Worm (Caenorhabditis elegans) whole organism, L4 larva: Measurements from ENCODE around the gene Y47D7A.15.

Source experiments
- F49E8.2 ChIP-seq: sonication (generic microtip); optimal IDR thresholded peaks from 2 replicates; lab custom pipeline; 2016; ENCODE audit warnings: missing compliant biosample characterization, mild to moderate bottlenecking, missing genetic modification characterization, borderline replicate concordance
- Y5F2A.4 ChIP-seq: fragments of 200-800 bp; sonication (Bioruptor generic); optimal IDR thresholded peaks from 2 replicates; lab custom pipeline; 2018; ENCODE audit warnings: mild to moderate bottlenecking, missing genetic modification characterization, missing compliant biosample characterization
- Y75B8A.6 ChIP-seq: fragments of 200-800 bp; sonication (Bioruptor generic); IDR thresholded peaks from 2 replicates; pipeline ENCODE4 v1.3.6; 2022; ENCODE audit warnings: missing genetic modification reagents, missing genetic modification characterization, missing compliant biosample characterization
- aha-1 ChIP-seq: fragments of 150-350 bp; peaks from one replicate; lab custom pipeline; 2014; ENCODE audit warnings: missing biosample characterization, missing genetic modification characterization
- arid-1 ChIP-seq: fragments of 200-800 bp; sonication (Bioruptor generic); conservative IDR thresholded peaks from 2 replicates; pipeline ENCODE4 v1.3.6; 2022; ENCODE audit warnings: missing genetic modification reagents, missing genetic modification characterization, missing compliant biosample characterization
- ceh-20 ChIP-seq: fragments of 200-800 bp; sonication (Bioruptor generic); IDR thresholded peaks from 2 replicates; pipeline ENCODE4 v1.3.6; 2022; ENCODE audit warnings: missing genetic modification reagents, missing genetic modification characterization, missing compliant biosample characterization
- ces-1 ChIP-seq: fragments of 150-350 bp; sonication (generic microtip); optimal IDR thresholded peaks from 4 replicates; lab custom pipeline; 2014; ENCODE audit warnings: missing biosample characterization, missing genetic modification reagents, missing genetic modification characterization
- daf-12 ChIP-seq: fragments of 150-350 bp; optimal IDR thresholded peaks from 2 replicates; lab custom pipeline; 2014; ENCODE audit warnings: missing biosample characterization, missing genetic modification reagents, missing genetic modification characterization
- daf-16 ChIP-seq, 3 experiments: sonication (generic microtip); optimal IDR thresholded peaks; 2 replicates each; lab custom pipeline; 2016 to 2017; ENCODE audit warnings: missing genetic modification characterization in 3 of 3, missing genetic modification reagents in 3 of 3, mild to moderate bottlenecking in 2 of 3, missing compliant biosample characterization in 2 of 3, missing biosample characterization in 1 of 3, moderate library complexity in 1 of 3
- egl-27 ChIP-seq: sonication (generic microtip); optimal IDR thresholded peaks from 3 replicates; lab custom pipeline; 2017; ENCODE audit warnings: missing biosample characterization, missing genetic modification reagents, missing genetic modification characterization
- egl-43 ChIP-seq: fragments of 200-800 bp; sonication (Bioruptor generic); IDR thresholded peaks from 2 replicates; pipeline ENCODE4 v1.3.6; 2022; ENCODE audit warnings: missing genetic modification reagents, missing genetic modification characterization, missing compliant biosample characterization
- hlh-11 ChIP-seq: fragments of 200-800 bp; sonication (Bioruptor generic); optimal IDR thresholded peaks from 2 replicates; lab custom pipeline; 2018; ENCODE audit warnings: mild to moderate bottlenecking, missing genetic modification characterization, missing compliant biosample characterization
- lim-7 ChIP-seq: fragments of 200-800 bp; sonication (Bioruptor generic); IDR thresholded peaks from 2 replicates; pipeline ENCODE4 v1.3.6; 2022; ENCODE audit warnings: missing genetic modification characterization, missing compliant biosample characterization
- lin-1 ChIP-seq: fragments of 200-800 bp; sonication (Bioruptor generic); IDR thresholded peaks from 2 replicates; pipeline ENCODE4 v1.3.6; 2022; ENCODE audit warnings: missing genetic modification reagents, missing genetic modification characterization, missing compliant biosample characterization
- lin-29 ChIP-seq: fragments of 200-800 bp; sonication (Bioruptor generic); IDR thresholded peaks from 2 replicates; pipeline ENCODE4 v1.3.6; 2022; ENCODE audit warnings: missing genetic modification reagents, missing genetic modification characterization, missing compliant biosample characterization
- lin-38 ChIP-seq: fragments of 200-800 bp; sonication (Bioruptor generic); IDR thresholded peaks from 2 replicates; pipeline ENCODE4 v1.3.6; 2022; ENCODE audit warnings: missing genetic modification reagents, missing genetic modification characterization, missing compliant biosample characterization
- madf-5 ChIP-seq, 2 experiments: fragments of 200-800 bp; sonication (Bioruptor generic); IDR thresholded peaks; 2 replicates each; pipeline ENCODE4 v1.3.6; 2022; ENCODE audit warnings: missing compliant biosample characterization in 2 of 2, missing genetic modification characterization in 2 of 2
- mep-1 ChIP-seq: fragments of 150-350 bp; sonication (generic microtip); optimal IDR thresholded peaks from 3 replicates; lab custom pipeline; 2014; ENCODE audit warnings: missing biosample characterization, missing genetic modification characterization
- mxl-3 ChIP-seq: fragments of 200-800 bp; sonication (Bioruptor generic); optimal IDR thresholded peaks from 2 replicates; lab custom pipeline; 2018; ENCODE audit warnings: mild to moderate bottlenecking, missing genetic modification characterization, missing compliant biosample characterization
- nhr-10 ChIP-seq: fragments of 150-350 bp; optimal IDR thresholded peaks from 2 replicates; lab custom pipeline; 2014; ENCODE audit warnings: missing biosample characterization, missing genetic modification characterization
- nhr-11 ChIP-seq: fragments of 150-350 bp; optimal IDR thresholded peaks from 2 replicates; lab custom pipeline; 2014; ENCODE audit warnings: missing biosample characterization, missing genetic modification characterization
- nhr-237 ChIP-seq: sonication (generic microtip); optimal IDR thresholded peaks from 2 replicates; lab custom pipeline; 2017; ENCODE audit warnings: missing biosample characterization, missing genetic modification characterization
- nhr-28 ChIP-seq: fragments of 150-350 bp; optimal IDR thresholded peaks from 2 replicates; lab custom pipeline; 2014; ENCODE audit warnings: missing biosample characterization, missing genetic modification characterization
- nhr-48 ChIP-seq: sonication (generic microtip); optimal IDR thresholded peaks from 2 replicates; lab custom pipeline; 2016; ENCODE audit warnings: mild to moderate bottlenecking, missing genetic modification characterization, missing compliant biosample characterization
- nhr-76 ChIP-seq: fragments of 150-350 bp; optimal IDR thresholded peaks from 2 replicates; lab custom pipeline; 2014; ENCODE audit warnings: missing biosample characterization, missing genetic modification characterization
- nhr-77 ChIP-seq: fragments of 150-350 bp; optimal IDR thresholded peaks from 2 replicates; lab custom pipeline; 2014; ENCODE audit warnings: missing biosample characterization, missing genetic modification characterization
- rbr-2 ChIP-seq: sonication (generic microtip); optimal IDR thresholded peaks from 2 replicates; lab custom pipeline; 2016; ENCODE audit warnings: missing genotype, missing genetic modification characterization, missing compliant biosample characterization
- sdz-12 ChIP-seq: fragments of 200-800 bp; sonication (Bioruptor generic); optimal IDR thresholded peaks from 2 replicates; lab custom pipeline; 2018; ENCODE audit warnings: mild to moderate bottlenecking, missing genetic modification characterization, missing compliant biosample characterization
- set-16 ChIP-seq: fragments of 200-800 bp; sonication (Bioruptor generic); IDR thresholded peaks from 2 replicates; pipeline ENCODE4 v1.3.6; 2022; ENCODE audit warnings: missing genetic modification reagents, missing genetic modification characterization, missing compliant biosample characterization
- spr-1 ChIP-seq: sonication (generic microtip); optimal IDR thresholded peaks from 2 replicates; lab custom pipeline; 2016; ENCODE audit warnings: mild to moderate bottlenecking, missing genetic modification characterization, missing compliant biosample characterization
- unc-130 ChIP-seq: sonication (generic microtip); optimal IDR thresholded peaks from 2 replicates; lab custom pipeline; 2016; ENCODE audit warnings: missing genetic modification reagents, missing genetic modification characterization, missing compliant biosample characterization
- unc-62 ChIP-seq, 3 experiments: fragments of 150-350 bp in 1 of 3; sonication (generic microtip); optimal IDR thresholded peaks in 2 of 3; peaks in 1 of 3; 1 replicate in 1 of 3; 2 replicates in 2 of 3; lab custom pipeline; 2014 to 2017; ENCODE audit warnings: missing biosample characterization in 3 of 3, missing genetic modification characterization in 3 of 3, missing genetic modification reagents in 3 of 3, missing genotype in 1 of 3
- zfp-3 ChIP-seq: fragments of 200-800 bp; sonication (Bioruptor generic); conservative IDR thresholded peaks from 2 replicates; pipeline ENCODE4 v1.3.6; 2022; ENCODE audit warnings: missing genetic modification reagents, missing genetic modification characterization, missing compliant biosample characterization
- ztf-11 ChIP-seq: fragments of 150-350 bp; optimal IDR thresholded peaks from 2 replicates; lab custom pipeline; 2014; ENCODE audit warnings: missing biosample characterization, missing genetic modification characterization
- ztf-7 ChIP-seq: fragments of 150-350 bp; optimal IDR thresholded peaks from 2 replicates; lab custom pipeline; 2014; ENCODE audit warnings: missing biosample characterization, missing genetic modification characterization

Y47D7A.15 gene

DNA sequence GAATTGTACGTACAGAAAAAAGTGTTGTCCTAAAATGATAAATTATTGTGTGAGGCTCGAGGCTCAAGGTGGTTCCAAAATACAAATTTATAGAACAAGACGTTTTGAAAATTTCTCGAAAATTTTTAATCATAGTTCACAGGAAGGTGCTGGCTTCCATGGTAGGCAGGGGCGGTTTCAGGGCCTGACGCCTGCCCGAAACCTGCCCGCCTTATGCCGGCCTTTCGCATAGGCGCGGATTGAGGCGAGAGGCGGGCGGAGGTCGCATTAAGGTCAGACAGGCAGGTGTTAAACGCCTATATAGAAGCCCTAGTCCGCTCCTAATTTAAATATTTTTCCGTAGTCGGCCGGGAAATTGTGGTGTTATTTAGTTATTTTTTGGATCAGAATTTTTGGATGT is 9.9 kb downstream of the Y47D7A.15 start:
- TF ChIP-seq set-16 (GFP tag; lab: Robert Waterston, UW) (peak; percentile 63; the same call in 1 of the 2 replicates), spr-1 (tag; lab: Kevin White, UChicago) (no peak)

DNA sequence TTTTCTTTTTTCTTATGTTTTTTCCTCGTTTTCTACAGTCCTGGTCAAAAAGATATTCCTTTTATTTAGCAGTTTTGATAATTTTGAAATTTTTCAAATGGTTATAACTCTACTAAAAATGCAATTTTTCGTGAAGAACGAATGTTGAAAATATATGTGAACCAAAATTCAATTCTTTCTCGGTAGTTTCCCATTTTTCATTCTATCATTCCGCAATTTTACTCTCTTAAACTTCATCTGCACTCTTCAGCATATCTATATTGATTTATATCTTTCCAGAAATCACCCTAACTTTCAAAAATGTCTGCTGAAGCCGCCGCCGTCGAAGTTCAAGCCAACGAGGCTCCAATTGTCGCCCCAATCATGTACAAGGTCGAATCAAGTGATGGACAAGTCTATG is 10.9 kb downstream of the Y47D7A.15 start, which contains the start of gene skr-7:
Gene skr-7, plus strand, starts transcription at position 301 of the 400 bp plus-strand sequence.
- no peak for TF ChIP-seq nhr-48
- no peak for TF ChIP-seq ztf-7 (tag; lab: Kevin White, UChicago)
- TF ChIP-seq rbr-2 = no peak

DNA sequence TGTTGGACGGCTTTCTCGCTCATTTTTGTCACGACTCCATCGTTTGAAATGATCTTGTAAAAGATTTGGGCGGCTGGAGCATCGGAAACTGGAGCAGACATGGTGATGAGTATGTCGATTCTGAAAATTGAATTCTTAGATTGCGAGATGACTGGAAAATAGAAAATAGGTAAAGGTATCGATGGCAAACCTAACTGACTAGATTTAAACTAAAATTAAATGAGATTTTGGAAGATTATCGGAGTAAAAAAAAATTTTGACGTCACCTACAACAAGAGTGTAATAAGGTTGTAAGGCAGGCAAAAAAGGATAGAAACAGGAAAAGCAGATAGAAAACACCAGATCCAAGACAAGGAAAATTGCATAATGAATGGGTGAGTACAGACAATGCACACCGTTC is 11.5 kb downstream of the Y47D7A.15 start, which contains the start of gene skr-14:
Gene skr-14, minus strand, starts transcription at position 101 of the 400 bp plus-strand sequence.
- TF ChIP-seq ces-1 (GFP tag; lab: Kevin White, UChicago) = no peak

DNA sequence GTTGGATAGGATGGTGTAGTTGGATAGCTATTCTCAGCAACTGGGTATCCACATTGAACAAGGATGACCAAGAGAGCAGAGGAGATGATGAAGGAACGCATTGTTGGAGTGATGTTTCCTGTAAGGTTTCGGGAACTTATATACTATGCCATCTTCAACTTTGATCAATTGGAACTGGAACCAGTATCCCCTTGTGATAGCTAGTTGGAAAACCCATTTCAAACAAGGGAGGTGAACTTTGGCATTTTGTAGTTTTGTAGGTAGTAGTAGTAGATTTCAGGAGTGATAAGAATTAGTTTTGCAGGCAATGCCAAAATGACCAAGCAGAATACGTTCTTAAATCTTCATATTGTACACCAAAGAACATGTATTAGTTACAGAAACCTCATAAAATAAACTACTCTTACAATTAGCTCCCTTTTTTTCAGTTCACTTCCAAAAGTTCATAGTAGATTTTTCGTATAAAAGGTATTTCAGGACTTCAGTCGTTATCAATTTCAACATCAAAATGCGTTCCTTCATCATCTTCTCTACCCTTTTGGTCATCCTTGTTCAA is 13.1 kb downstream of the Y47D7A.15 start, which contains the start of the genes Y47D7A.7 and Y47D7A.2:
Gene Y47D7A.7, minus strand, starts transcription at position 101 of the 556 bp plus-strand sequence.
Gene Y47D7A.2, plus strand, starts transcription at position 506 of the 556 bp plus-strand sequence.
- TF ChIP-seq mep-1 (tag; lab: Kevin White, UChicago) = no peak
- no peak for TF ChIP-seq ztf-11 (tag; lab: Kevin White, UChicago)
- TF ChIP-seq nhr-11 (tag; lab: Kevin White, UChicago) = no peak
- no peak for TF ChIP-seq egl-27 (tag; lab: Kevin White, UChicago)
- TF ChIP-seq set-16 (GFP tag; lab: Robert Waterston, UW) = no peak
- TF ChIP-seq lin-29 (GFP tag; lab: Robert Waterston, UW) = no peak
- no peak for TF ChIP-seq nhr-10
- TF ChIP-seq Y5F2A.4 (GFP tag; lab: Kevin White, UChicago) = no peak
- TF ChIP-seq madf-5 (GFP tag; IDR thresholded peaks at IDR 0.05; lab: Robert Waterston, UW) = no peak
- TF ChIP-seq sdz-12 (GFP tag; lab: Kevin White, UChicago) = no peak
- no peak for TF ChIP-seq nhr-77 (tag; lab: Kevin White, UChicago)
- TF ChIP-seq arid-1 (GFP tag; lab: Robert Waterston, UW) = no peak
- TF ChIP-seq daf-12 (tag; lab: Kevin White, UChicago) = no peak
- TF ChIP-seq, all 104 proteins: peak for 0

DNA sequence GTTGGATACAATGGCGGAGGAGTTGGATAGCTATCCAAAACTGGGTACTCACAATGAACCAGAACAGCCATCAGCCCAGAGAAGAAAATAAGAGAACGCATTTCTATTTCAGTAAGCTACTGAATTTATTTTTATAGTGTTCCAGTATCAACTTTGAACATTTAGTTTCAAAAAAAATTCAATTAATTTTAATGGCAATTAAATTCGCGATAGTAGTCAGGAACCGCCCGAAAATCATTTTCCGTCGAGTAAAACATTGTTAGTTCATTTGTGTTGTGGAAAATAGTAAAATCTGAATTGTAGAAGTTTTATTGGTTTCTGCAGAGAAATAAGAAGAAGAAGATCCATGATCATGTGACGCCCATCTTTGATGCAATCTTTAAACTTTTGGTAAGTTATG is 14.9 kb downstream of the Y47D7A.15 start, which contains the start of gene Y47D7A.6:
Gene Y47D7A.6, minus strand, starts transcription at position 101 of the 400 bp plus-strand sequence.
- no peak for TF ChIP-seq nhr-237 (tag; lab: Kevin White, UChicago)
- TF ChIP-seq, all 104 proteins: peak for 0

DNA sequence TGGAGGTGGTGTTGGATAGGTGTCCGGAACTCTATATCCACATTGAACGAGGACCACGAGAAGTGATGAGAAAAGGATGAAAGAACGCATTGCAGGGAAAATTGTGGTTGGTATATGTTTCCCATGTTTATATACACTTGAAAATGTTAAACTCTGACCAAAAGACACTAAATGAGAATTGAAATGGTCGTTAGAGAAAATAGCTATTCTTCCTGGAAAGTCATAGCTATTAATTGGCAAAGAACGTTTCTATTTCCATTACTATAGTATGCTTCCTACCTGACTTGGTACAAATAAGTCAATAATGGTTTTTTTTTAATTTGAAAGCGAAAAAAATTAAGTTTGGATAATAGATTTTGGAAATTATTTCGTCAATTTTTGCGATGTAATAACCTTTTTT is 16.3 kb downstream of the Y47D7A.15 start, which contains the start of gene Y47D7A.18:
Gene Y47D7A.18, minus strand, starts transcription at position 101 of the 400 bp plus-strand sequence.
- TF ChIP-seq lin-38 (GFP tag; lab: Robert Waterston, UW) = no peak
- peak in 1 of 2 experiments; percentile 31 for TF ChIP-seq unc-62 (GFP tag; optimal IDR thresholded peaks at IDR 0.05 in 1 of 2; lab: Kevin White, UChicago)
- TF ChIP-seq unc-62 (tag; optimal IDR thresholded peaks at IDR 0.05; lab: Kevin White, UChicago) = no peak

DNA sequence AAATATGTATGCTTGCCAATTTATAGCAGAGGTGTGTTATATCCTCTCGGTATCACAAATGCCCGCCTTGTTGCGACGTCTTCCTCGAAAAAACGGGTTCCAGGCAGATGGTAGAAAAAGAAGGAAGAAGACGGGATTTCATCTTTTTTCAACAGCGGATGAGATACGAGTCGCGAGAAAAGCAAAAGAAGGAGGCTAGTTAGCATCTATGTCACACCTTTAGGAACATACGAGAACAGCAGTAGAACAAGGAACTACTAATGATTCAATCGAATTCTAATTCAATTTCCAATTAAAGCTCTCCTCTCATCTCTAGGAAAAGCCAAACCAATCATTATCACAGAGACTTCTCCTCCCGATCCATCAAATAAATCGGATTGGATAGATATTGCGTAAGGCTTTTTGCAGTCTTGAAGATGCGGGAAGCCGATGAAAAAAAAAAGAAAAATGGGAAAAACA is 18.3 kb downstream of the Y47D7A.15 start, which contains the start of gene grl-5:
Gene grl-5, minus strand, starts transcription at position 51 of the 459 bp plus-strand sequence.
- no peak for TF ChIP-seq unc-130 (GFP tag; lab: Kevin White, UChicago)
- no peak for TF ChIP-seq daf-16 (GFP tag; optimal IDR thresholded peaks at IDR 0.05; lab: Kevin White, UChicago)
- no peak for TF ChIP-seq daf-16 (tag; optimal IDR thresholded peaks at IDR 0.05; lab: Kevin White, UChicago)
- TF ChIP-seq lin-1 (GFP tag; lab: Robert Waterston, UW) = no peak
- peak in 1 of 2 experiments; percentile 84 for TF ChIP-seq unc-62 (GFP tag; optimal IDR thresholded peaks at IDR 0.05 in 1 of 2; lab: Kevin White, UChicago)
- no peak for TF ChIP-seq unc-62 (tag; optimal IDR thresholded peaks at IDR 0.05; lab: Kevin White, UChicago)
- no peak for TF ChIP-seq nhr-28 (tag; lab: Kevin White, UChicago)
- TF ChIP-seq ceh-20 (GFP tag; lab: Robert Waterston, UW) = no peak
- no peak for TF ChIP-seq lim-7
- no peak for TF ChIP-seq egl-43 (GFP tag; lab: Robert Waterston, UW)
- TF ChIP-seq F49E8.2 (tag; lab: Kevin White, UChicago) = no peak
- no peak for TF ChIP-seq arid-1 (GFP tag; lab: Robert Waterston, UW)
- TF ChIP-seq nhr-76 (tag; lab: Kevin White, UChicago) = no peak
- TF ChIP-seq nhr-237 (tag; lab: Kevin White, UChicago) = no peak
- no peak for TF ChIP-seq zfp-3
- TF ChIP-seq mxl-3 (GFP tag; lab: Kevin White, UChicago) = no peak
- TF ChIP-seq aha-1 (tag; lab: Kevin White, UChicago) = peak; percentile 94
- TF ChIP-seq hlh-11 (tag; lab: Kevin White, UChicago) = peak; percentile 41
- no peak for TF ChIP-seq Y75B8A.6 (GFP tag; lab: Robert Waterston, UW)
